Worm (Caenorhabditis elegans) whole organism, L2 larva: ENCODE results near the gene chil-1.

Experiments used
- ZK546.5 ChIP-seq: sonication (generic microtip); optimal IDR thresholded peaks from 2 replicates; lab custom pipeline; 2017; ENCODE audit warnings: missing biosample characterization, missing genetic modification characterization
- alr-1 ChIP-seq: fragments of 150-350 bp; optimal IDR thresholded peaks from 2 replicates; lab custom pipeline; 2014; ENCODE audit warnings: missing biosample characterization, missing genetic modification characterization
- ama-1 ChIP-seq: fragments of 150-350 bp; optimal IDR thresholded peaks from 2 replicates; lab custom pipeline; 2018; ENCODE audit warnings: inconsistent platforms
- ceh-82 ChIP-seq: fragments of 150-350 bp; optimal IDR thresholded peaks from 2 replicates; lab custom pipeline; 2014; ENCODE audit warnings: missing biosample characterization, missing genetic modification characterization
- dmd-4 ChIP-seq: sonication (generic microtip); optimal IDR thresholded peaks from 2 replicates; lab custom pipeline; 2017; ENCODE audit warnings: missing biosample characterization, missing genetic modification characterization
- elt-3 ChIP-seq: sonication (generic microtip); optimal IDR thresholded peaks from 2 replicates; lab custom pipeline; 2017; ENCODE audit warnings: missing biosample characterization, missing genetic modification characterization
- fos-1 ChIP-seq: fragments of 150-350 bp; optimal IDR thresholded peaks from 2 replicates; lab custom pipeline; 2014; ENCODE audit warnings: missing biosample characterization, missing genetic modification characterization
- mbf-1 ChIP-seq: sonication (generic microtip); optimal IDR thresholded peaks from 2 replicates; lab custom pipeline; 2017; ENCODE audit warnings: missing biosample characterization, missing genetic modification characterization
- nhr-12 ChIP-seq: fragments of 150-350 bp; optimal IDR thresholded peaks from 2 replicates; lab custom pipeline; 2014; ENCODE audit warnings: missing biosample characterization, missing genetic modification characterization
- skn-1 ChIP-seq: sonication (generic microtip); optimal IDR thresholded peaks from 2 replicates; lab custom pipeline; 2017; ENCODE audit warnings: missing biosample characterization, missing genetic modification characterization
- snpc-4 ChIP-seq: fragments of 150-350 bp; optimal IDR thresholded peaks from 2 replicates; lab custom pipeline; 2014; ENCODE audit warnings: missing biosample characterization, missing genetic modification characterization
- unc-55 ChIP-seq: fragments of 150-350 bp; sonication (generic microtip); optimal IDR thresholded peaks from 3 replicates; lab custom pipeline; 2014; ENCODE audit warnings: missing biosample characterization, missing genetic modification reagents, missing genetic modification characterization
- ztf-4 ChIP-seq: fragments of 150-350 bp; optimal IDR thresholded peaks from 2 replicates; lab custom pipeline; 2014; ENCODE audit warnings: missing biosample characterization, missing genetic modification characterization

- TF ChIP-seq mbf-1 (tag; lab: Kevin White, UChicago): no peak
- no peak for TF ChIP-seq ztf-4 (tag; lab: Kevin White, UChicago)
- no peak for TF ChIP-seq nhr-12
- TF ChIP-seq elt-3: no peak
- TF ChIP-seq ama-1: no peak
- no peak for TF ChIP-seq ZK546.5
- no peak for TF ChIP-seq unc-55 (GFP tag; lab: Kevin White, UChicago)
- TF ChIP-seq skn-1 (tag; lab: Kevin White, UChicago): no peak
- no peak for TF ChIP-seq alr-1 (tag; lab: Kevin White, UChicago)
- TF ChIP-seq ceh-82 (tag; lab: Kevin White, UChicago): no peak
- no peak for TF ChIP-seq snpc-4 (tag; lab: Kevin White, UChicago)
- TF ChIP-seq fos-1: no peak
- TF ChIP-seq dmd-4: no peak
Observed at ce11 chrII:9845239-9845638, 21.0 kb downstream of the chil-1 start, which contains the start of gene chil-9.
